Fruit fly (Drosophila melanogaster) whole organism: Measurements from ENCODE around the gene hob.

Source experiments
- CG8478 ChIP-seq: fragments of >200 bp; optimal IDR thresholded peaks from 2 replicates; lab custom pipeline; 2018; ENCODE audit warnings: inconsistent platforms
- Dll ChIP-seq: fragments of >200 bp; optimal IDR thresholded peaks from 2 replicates; lab custom pipeline; 2017
- EcR ChIP-seq, 2 experiments: fragments of >200 bp; optimal IDR thresholded peaks; 2 replicates each; lab custom pipeline; 2017; ENCODE audit warnings: missing biosample characterization in 2 of 2, missing genetic modification characterization in 2 of 2, missing genetic modification reagents in 2 of 2
- pan ChIP-seq: fragments of >200 bp; optimal IDR thresholded peaks from 2 replicates; lab custom pipeline; 2017
- psq ChIP-seq: fragments of >200 bp; optimal IDR thresholded peaks from 2 replicates; lab custom pipeline; 2017
- usp ChIP-seq: fragments of >200 bp; optimal IDR thresholded peaks from 2 replicates; lab custom pipeline; 2017; ENCODE audit warnings: missing biosample characterization, missing genetic modification characterization, mixed read lengths

The hob gene

DNA sequence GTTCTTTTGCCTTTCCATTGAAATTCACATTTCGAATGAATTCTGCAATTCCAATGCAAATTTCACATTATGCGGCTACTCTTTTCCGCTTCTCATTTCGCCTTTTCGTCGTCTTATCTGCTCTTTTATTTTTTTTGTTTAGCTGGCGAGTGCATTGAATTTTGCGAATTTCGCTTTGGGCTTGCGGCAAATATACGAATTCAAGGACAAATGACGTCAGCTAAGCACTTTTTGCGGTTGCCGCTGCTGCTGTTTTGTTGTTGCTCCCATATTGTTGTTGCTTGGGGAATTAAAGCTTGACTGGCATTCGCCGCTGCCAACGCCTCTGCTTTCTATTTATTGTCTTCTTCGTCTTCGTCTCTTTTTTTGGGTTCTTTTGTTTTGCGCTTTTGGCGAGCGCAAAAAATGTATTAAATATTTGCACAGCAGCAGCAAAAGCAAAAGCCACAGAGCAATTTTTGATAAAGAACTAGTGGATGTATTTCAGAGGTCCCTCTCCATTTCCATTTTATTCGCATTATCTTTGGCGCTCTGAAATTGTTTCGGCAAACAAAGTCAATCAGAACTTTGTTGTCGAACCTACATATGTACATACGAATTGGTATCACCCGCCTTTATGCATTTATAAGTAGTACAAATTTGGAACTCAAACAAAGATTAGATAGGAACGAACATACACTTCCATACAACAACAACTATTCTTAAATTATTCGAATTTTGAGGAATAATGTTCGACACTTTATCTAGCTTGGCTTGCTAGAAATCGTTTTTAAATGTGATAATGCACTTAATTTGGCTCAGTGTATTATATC, 21.3 kb upstream of the hob start:
- TF ChIP-seq pan (lab: Kevin White, UChicago) (no peak), psq (lab: Kevin White, UChicago) (no peak), EcR (GFP tag; optimal IDR thresholded peaks at IDR 0.05; lab: Kevin White, UChicago) (no peak), CG8478 (lab: Kevin White, UChicago) (no peak), usp (no peak), Dll (no peak)

DNA sequence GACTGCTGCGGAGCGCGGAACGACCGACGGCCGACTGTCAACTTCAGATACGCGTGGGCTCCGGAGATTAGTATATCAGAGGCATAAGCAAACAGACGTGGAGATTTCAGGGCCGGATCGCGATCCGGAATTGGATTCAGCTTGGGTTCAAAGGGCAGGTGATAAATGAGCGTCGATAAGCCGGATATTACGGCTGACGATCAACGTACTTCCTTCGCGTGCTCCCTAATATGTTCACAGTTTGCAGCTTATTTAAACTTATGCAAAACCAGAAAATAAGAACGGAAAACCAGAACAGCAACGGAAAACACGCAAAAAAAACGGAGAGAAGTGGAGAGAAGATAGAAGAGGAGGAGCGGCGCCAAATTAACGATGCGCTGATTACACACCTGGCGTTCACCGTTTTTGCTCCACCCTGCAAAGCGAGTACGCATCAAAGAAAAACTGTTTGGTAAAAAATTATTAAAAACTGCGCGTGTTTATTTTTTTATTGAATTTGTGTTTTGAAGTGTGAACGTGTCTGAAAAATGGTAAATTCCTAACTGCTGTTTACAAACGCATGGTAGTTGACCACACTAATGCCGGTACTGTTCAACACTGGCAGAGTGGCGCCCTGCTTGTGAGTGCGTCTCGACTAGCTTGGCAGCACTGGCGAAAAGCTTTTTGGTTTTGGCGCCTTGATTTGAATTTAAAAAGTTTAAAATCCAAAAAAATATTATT, 20.5 kb upstream of the hob start, which contains the start of gene CG17746:
Gene CG17746, minus strand, starts transcription at position 546 of the 720 bp plus-strand sequence.
- no peak for TF ChIP-seq pan (lab: Kevin White, UChicago)
- TF ChIP-seq CG8478 (lab: Kevin White, UChicago), result no peak
- TF ChIP-seq usp, result no peak
- TF ChIP-seq Dll, result no peak
- TF ChIP-seq EcR (GFP tag; optimal IDR thresholded peaks at IDR 0.05; lab: Kevin White, UChicago), result no peak
- no peak for TF ChIP-seq psq (lab: Kevin White, UChicago)

DNA sequence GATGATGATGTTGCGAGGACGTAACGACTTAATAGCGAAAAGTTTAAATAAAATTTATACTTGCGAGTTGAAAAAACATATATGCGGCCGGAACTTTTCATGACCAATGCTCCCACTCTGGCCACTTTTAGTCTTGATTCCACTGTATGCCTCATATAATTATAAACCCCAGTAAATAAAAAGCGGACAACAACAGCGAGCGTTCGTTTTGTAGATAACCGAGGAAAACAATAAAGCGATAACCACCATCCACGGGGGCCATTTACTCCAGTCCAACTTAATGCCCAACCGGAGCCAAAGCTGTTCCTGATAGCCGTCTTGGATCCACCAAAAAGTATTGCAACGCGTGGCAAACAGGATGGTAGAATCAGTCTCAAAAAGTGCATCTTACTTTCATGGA, 17.6 kb upstream of the hob start:
- TF ChIP-seq usp (no peak), CG8478 (lab: Kevin White, UChicago) (no peak), pan (lab: Kevin White, UChicago) (no peak), psq (lab: Kevin White, UChicago) (no peak), Dll (no peak), EcR (GFP tag; optimal IDR thresholded peaks at IDR 0.05; lab: Kevin White, UChicago) (no peak)

DNA sequence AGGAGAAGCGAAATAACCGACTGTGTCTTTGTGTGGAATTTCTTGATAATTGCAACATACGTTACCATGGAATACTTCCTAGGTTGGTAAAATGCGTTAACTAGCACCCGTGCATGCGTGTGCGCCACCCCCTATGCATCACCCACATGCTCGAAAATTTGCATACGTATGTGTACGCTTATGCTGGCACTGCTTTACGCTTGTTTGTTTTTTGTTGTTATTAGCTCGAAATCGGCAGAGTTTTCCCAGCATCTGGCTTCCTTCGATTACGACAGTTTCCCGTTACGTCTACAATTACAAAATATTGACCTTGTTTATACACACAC, 7.7 kb upstream of the hob start:
- no peak for TF ChIP-seq CG8478 (lab: Kevin White, UChicago)
- TF ChIP-seq pan (lab: Kevin White, UChicago), result no peak
- no peak for TF ChIP-seq psq (lab: Kevin White, UChicago)
- TF ChIP-seq Dll, result no peak
- no peak for TF ChIP-seq EcR (GFP tag; optimal IDR thresholded peaks at IDR 0.05; lab: Kevin White, UChicago)
- no peak for TF ChIP-seq usp

DNA sequence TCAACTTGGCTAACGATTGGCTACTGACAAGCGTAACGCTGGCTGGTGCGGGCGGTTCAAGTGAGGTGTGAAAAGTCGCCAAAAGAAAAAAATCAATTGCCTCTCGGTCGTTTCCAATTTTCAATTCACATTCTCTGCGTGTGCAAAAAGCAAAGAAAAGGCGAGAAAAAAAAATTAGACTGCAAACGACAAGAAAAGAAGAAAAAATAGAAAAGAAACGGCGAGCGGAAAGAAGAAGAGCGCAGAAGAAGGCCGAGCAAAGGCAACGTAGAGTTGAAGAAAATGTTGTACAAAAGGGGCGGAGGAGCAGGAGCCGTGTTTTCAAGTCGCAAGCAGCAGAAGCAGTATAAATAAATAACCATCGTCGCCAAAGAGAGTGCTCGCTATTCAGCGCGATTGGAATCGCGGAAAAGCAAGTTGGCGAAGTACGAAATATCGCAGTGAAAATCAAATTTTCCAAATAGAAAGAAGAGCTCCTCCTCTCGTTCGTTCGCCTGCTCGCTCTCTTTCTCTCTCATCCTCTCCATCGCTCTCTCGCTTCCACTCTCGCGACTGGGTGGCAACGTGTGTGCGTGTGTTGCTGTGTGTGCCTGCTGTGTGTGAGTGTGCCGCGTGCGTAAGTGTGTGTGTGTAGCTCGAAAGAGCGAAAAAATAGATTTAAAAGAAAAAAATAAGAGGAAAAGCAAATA, 7.2 kb upstream of the hob start:
- TF ChIP-seq Dll, result peak; percentile 99
- peak; percentile 53 for TF ChIP-seq CG8478 (lab: Kevin White, UChicago)
- no peak for TF ChIP-seq usp

DNA sequence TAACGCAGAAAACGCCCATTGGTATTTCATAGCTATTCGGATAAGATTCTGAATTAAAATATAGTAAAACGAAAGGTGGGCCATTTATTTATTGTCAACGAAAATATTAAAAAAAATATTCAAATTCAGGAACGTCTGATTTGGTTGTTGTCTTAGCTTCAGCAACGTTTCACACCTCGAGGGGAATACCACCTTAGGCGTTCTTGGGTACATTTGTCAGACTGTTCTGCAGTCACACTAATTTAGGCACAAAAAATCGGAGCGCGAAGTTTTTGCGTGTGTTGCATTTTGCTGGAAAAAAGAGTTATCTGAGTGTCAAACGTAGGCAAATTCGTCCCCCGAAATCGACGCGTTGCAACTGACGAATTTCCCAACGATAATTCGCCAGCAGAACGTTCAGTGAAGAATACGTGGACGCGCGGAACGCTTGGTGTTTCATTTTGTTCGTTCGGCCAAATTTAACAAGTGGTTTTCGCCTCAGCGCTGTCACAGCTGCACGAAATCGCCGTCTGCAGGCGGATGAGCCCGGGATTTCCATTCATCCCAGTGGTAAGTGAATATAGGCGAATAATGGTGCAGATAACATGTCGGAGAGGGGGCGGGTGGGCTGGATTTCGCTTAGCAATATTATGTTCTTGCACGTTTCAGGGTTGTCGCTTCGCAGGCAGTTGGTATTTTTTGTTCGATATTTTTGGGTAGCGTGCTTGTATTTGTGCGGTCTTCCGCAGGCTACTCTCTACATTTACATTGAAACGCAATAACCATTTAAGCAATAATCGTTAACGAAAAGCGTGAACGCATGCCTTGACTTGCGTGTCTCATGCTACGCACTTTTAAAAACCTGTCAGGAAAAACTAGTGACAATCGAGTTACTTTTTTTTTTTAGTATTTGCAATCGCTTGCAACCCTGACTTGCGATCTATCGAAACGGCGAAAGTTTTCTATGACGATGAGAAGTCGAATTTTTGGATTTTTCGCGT, 6.3 kb upstream of the hob start, which contains the start of gene Larp4B:
Gene Larp4B, plus strand, starts transcription at position 99 of the 980 bp plus-strand sequence.
- no peak for TF ChIP-seq Dll
- TF ChIP-seq CG8478 (lab: Kevin White, UChicago), result no peak
- TF ChIP-seq psq (lab: Kevin White, UChicago), result no peak
- TF ChIP-seq pan (lab: Kevin White, UChicago), result no peak
- TF ChIP-seq usp, result no peak
- no peak for TF ChIP-seq EcR (GFP tag; optimal IDR thresholded peaks at IDR 0.05; lab: Kevin White, UChicago)

DNA sequence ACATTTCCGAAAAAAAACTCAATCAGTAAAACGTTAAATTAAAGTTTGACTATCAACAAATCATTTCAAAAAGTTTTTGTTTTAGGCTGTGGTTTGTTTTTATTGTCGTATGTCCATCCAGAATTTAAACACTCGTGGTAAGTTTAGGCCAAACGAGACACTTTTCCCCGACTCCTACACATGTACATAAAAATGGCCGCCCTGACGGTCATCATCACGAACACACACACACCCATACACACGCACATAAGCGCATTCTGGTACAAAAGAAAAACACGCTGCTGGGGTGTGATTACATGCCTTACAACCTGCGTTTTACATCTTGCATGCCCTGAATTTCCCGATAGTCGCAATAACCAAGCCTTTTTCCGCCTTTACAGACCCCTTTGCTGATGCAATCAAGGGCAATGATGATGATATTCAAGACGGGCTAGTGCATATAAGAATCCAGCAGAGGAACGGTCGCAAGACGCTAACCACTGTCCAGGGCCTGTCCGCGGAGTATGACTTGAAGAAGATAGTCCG, 4.7 kb upstream of the hob start:
- TF ChIP-seq usp (no peak), Dll (no peak), pan (lab: Kevin White, UChicago) (no peak), CG8478 (lab: Kevin White, UChicago) (no peak), EcR (GFP tag; optimal IDR thresholded peaks at IDR 0.05; lab: Kevin White, UChicago) (no peak), psq (lab: Kevin White, UChicago) (no peak)

DNA sequence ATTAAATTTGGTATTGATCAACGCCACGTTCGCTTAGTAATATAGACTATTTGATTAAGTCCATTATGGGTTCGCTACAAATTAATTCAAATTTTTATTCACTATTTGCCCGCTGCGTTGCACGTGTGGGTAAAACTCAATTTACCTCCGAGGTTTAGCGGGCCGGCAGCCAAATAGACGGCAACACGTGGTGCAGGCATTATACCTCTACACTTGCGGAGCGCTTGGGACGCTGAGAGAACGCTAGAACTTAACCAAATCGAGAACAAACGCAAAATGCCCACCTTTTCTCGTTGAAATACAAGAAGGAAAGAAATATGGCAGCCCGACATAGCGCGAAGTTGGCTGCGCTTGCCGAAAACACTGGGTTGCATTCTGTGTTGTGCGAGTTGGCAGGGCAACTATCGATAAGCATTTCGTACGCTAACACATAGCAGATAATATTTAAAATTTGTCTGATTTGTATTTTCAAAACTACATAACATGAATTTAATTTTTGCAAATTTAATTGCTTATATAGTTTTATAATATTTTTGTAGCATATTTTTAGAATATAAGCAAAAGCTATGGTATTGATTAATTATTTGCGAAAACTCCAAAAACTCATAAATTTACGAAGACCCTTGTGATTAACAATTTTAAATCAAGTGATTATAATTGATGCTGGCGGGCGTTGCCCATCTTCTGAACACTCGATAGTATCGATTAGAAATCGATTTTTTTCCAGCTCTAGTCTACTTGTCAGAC, 4.1 kb upstream of the hob start, which contains the start of the genes RpL28 and eIF1:
Gene RpL28, minus strand, starts transcription at position 318 of the 747 bp plus-strand sequence.
Gene eIF1, plus strand, starts transcription at position 699 of the 747 bp plus-strand sequence.
- TF ChIP-seq psq (lab: Kevin White, UChicago), result no peak
- TF ChIP-seq pan (lab: Kevin White, UChicago), result no peak
- no peak for TF ChIP-seq CG8478 (lab: Kevin White, UChicago)
- TF ChIP-seq Dll, result no peak
- TF ChIP-seq usp, result no peak
- no peak for TF ChIP-seq EcR (GFP tag; optimal IDR thresholded peaks at IDR 0.05; lab: Kevin White, UChicago)

DNA sequence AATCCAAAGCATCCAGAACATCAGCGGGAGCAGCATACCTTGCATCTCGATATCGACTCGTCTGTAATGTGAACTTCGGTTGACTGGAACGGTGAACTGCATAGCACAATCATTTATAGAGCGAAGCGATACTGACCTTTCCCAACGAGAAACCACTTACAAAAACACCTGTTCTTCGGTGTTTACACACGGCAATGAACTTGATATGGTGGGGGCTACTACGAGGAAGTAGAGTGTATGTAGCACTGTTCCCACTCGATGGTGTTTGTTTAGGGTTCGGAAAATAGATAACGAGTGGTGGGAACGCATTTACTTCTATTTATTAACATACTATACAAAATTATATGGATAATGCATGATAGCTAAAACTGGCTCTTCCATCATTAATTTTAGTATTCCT, 9.8 kb downstream of the hob start, which contains the start of the genes CG32269 and CG32270:
Gene CG32269, minus strand, starts transcription at position 91 of the 400 bp plus-strand sequence.
Gene CG32270, minus strand, starts transcription at position 91 of the 400 bp plus-strand sequence.
- TF ChIP-seq pan (lab: Kevin White, UChicago), result no peak

DNA sequence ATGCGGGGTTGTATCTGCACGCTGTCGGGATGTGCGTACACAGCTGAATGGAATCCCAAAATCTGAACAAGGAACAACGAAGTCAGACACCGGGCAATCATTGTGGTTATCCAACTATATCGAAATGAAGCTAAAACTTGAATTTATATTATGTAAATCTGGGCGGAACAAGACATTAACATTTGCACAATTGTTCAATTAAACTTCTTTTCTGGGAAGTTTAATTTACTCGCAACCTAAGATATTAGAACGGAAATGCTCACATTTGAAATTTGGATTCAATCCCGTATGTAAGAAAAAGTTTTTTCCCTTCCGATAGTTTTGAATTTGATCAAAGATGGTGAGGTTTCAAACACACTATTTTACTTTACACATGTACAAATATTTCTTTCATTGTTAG, 12.5 kb downstream of the hob start, which contains the start of gene CG33160:
Gene CG33160, minus strand, starts transcription at position 101 of the 400 bp plus-strand sequence.
- no peak for TF ChIP-seq CG8478 (lab: Kevin White, UChicago)
